Worm (Caenorhabditis elegans): ENCODE measurements around the gene acy-3.

acy-3 gene

ce11 chrIII:3799213-3799612 is 12.9 kb upstream of the acy-3 start (continued):
- TF ChIP-seq unc-62 (GFP tag; optimal IDR thresholded peaks at IDR 0.05 in 1 of 2), result peak in 1 of 2 experiments; percentile 94
- no peak for TF ChIP-seq unc-62 (tag; optimal IDR thresholded peaks at IDR 0.05)
- peak; percentile 79 for TF ChIP-seq mxl-3 (GFP tag; optimal IDR thresholded peaks at IDR 0.05)
- TF ChIP-seq mep-1 (tag; optimal IDR thresholded peaks at IDR 0.05), result peak; percentile 58
- TF ChIP-seq nhr-25 (tag; optimal IDR thresholded peaks at IDR 0.05; ENCODE audit: borderline replicate concordance, insufficient read depth), result no peak
- TF ChIP-seq aha-1 (tag), result peak; percentile 43
- peak; percentile 1 for TF ChIP-seq duxl-1 (tag; optimal IDR thresholded peaks at IDR 0.05; ENCODE audit: poor library complexity)
- peak; percentile 25 for TF ChIP-seq mes-2 (tag; optimal IDR thresholded peaks at IDR 0.05; ENCODE audit: poor library complexity, severe bottlenecking)

- 0 out of 2 replicates have a peak, but pooled peaks have one; percentile 5 for TF ChIP-seq hmg-1.1 (GFP tag; IDR thresholded peaks at IDR 0.05)
- TF ChIP-seq nhr-42 (GFP tag; IDR thresholded peaks at IDR 0.05), result no peak
- 0 out of 2 replicates have a peak, but pooled peaks have one; percentile 7 for TF ChIP-seq mdt-29 (GFP tag; IDR thresholded peaks at IDR 0.05)
- no peak for TF ChIP-seq mes-2 (tag; optimal IDR thresholded peaks at IDR 0.05; ENCODE audit: poor library complexity, severe bottlenecking)
- no peak for TF ChIP-seq gei-8 (GFP tag; optimal IDR thresholded peaks at IDR 0.05)
- TF ChIP-seq mxl-3 (GFP tag; optimal IDR thresholded peaks at IDR 0.05), result peak; percentile 20
- TF ChIP-seq mxl-2 (GFP tag; conservative IDR thresholded peaks at IDR 0.05), result no peak
- TF ChIP-seq hlh-30 (tag; optimal IDR thresholded peaks at IDR 0.05; ENCODE audit: insufficient read depth), result no peak
Measured at ce11 chrIII:3798416-3798815, 12.1 kb upstream of the acy-3 start.

ce11 chrIII:3797180-3798026 is 11.1 kb upstream of the acy-3 start:
- TF ChIP-seq nhr-41 (GFP tag; IDR thresholded peaks at IDR 0.05), result no peak
- no peak for TF ChIP-seq F49E8.2 (tag; optimal IDR thresholded peaks at IDR 0.05; ENCODE audit: borderline replicate concordance)
- peak; percentile 6 for TF ChIP-seq ama-1 (optimal IDR thresholded peaks at IDR 0.05)
- TF ChIP-seq F10B5.3 (tag; optimal IDR thresholded peaks at IDR 0.05), result no peak
- no peak for TF ChIP-seq gei-8 (GFP tag; optimal IDR thresholded peaks at IDR 0.05)
- TF ChIP-seq ceh-32 (tag; optimal IDR thresholded peaks at IDR 0.05; ENCODE audit: poor library complexity), result no peak
- no peak for TF ChIP-seq spr-1 (tag; optimal IDR thresholded peaks at IDR 0.05)
- 0 out of 2 replicates have a peak, but pooled peaks have one; percentile 28 for TF ChIP-seq hmg-1.1 (GFP tag; IDR thresholded peaks at IDR 0.05)
- TF ChIP-seq ces-1 (GFP tag; optimal IDR thresholded peaks at IDR 0.05), result no peak
- peak; percentile 48; the same call in 1 of the 2 replicates for TF ChIP-seq set-16 (GFP tag; IDR thresholded peaks at IDR 0.05)
- TF ChIP-seq dpl-1 (GFP tag; optimal IDR thresholded peaks at IDR 0.05), result no peak
- no peak for TF ChIP-seq rbr-2 (tag; optimal IDR thresholded peaks at IDR 0.05)
- TF ChIP-seq pha-4 (GFP tag; IDR thresholded peaks at IDR 0.05), result peak; percentile 37; the same call in 1 of the 2 replicates
- no peak for TF ChIP-seq pha-4 (tag; optimal IDR thresholded peaks at IDR 0.05)
- no peak for TF ChIP-seq attf-4 (tag; optimal IDR thresholded peaks at IDR 0.05)
- no peak for TF ChIP-seq zfp-2 (tag; optimal IDR thresholded peaks at IDR 0.05)
- no peak for TF ChIP-seq nhr-10 (tag; optimal IDR thresholded peaks at IDR 0.05)
- TF ChIP-seq nhr-237 (tag; optimal IDR thresholded peaks at IDR 0.05), result no peak
- TF ChIP-seq aha-1 (tag), result peak; percentile 93
- TF ChIP-seq daf-12 (tag; optimal IDR thresholded peaks at IDR 0.05), result no peak
- TF ChIP-seq daf-16 (GFP tag; optimal IDR thresholded peaks at IDR 0.05), result peak in 1 of 2 experiments; percentile 47
- TF ChIP-seq daf-16 (tag; optimal IDR thresholded peaks at IDR 0.05), result peak; percentile 36
- TF ChIP-seq sdz-12 (GFP tag; optimal IDR thresholded peaks at IDR 0.05), result no peak
- peak; percentile 30 for TF ChIP-seq dve-1 (tag; optimal IDR thresholded peaks at IDR 0.05; ENCODE audit: insufficient read depth)
- no peak for TF ChIP-seq F26F4.8 (GFP tag; conservative IDR thresholded peaks at IDR 0.05)
- TF ChIP-seq mes-2 (tag; optimal IDR thresholded peaks at IDR 0.05; ENCODE audit: poor library complexity, severe bottlenecking), result peak; percentile 27
- peak; percentile 85 for TF ChIP-seq hlh-30 (tag; optimal IDR thresholded peaks at IDR 0.05; ENCODE audit: insufficient read depth)
- no peak for TF ChIP-seq daf-8 (GFP tag; IDR thresholded peaks at IDR 0.05)
- TF ChIP-seq unc-62 (GFP tag; optimal IDR thresholded peaks at IDR 0.05 in 1 of 2), result peak in 1 of 2 experiments; percentile 95
- TF ChIP-seq unc-62 (tag; optimal IDR thresholded peaks at IDR 0.05), result no peak
- no peak for TF ChIP-seq arid-1 (GFP tag; conservative IDR thresholded peaks at IDR 0.05)
- peak; percentile 52 for TF ChIP-seq hlh-11 (tag; optimal IDR thresholded peaks at IDR 0.05)
- peak; percentile 32 to 33 for TF ChIP-seq lsy-2 (tag; optimal IDR thresholded peaks at IDR 0.05)
- TF ChIP-seq mxl-3 (GFP tag; optimal IDR thresholded peaks at IDR 0.05), result peak; percentile 37
- no peak for TF ChIP-seq spr-3 (GFP tag; optimal IDR thresholded peaks at IDR 0.05)
- no peak; the same call in 1 of the 2 replicates for TF ChIP-seq mdt-29 (GFP tag; IDR thresholded peaks at IDR 0.05)
- TF ChIP-seq nhr-48 (tag; optimal IDR thresholded peaks at IDR 0.05), result peak; percentile 24
- no peak for TF ChIP-seq unc-39 (tag; optimal IDR thresholded peaks at IDR 0.05)

Measured in whole organism, L4 larva.